Fruit fly (Drosophila melanogaster) whole organism, prepupa: ENCODE measurements around the gene CG31551.

Source experiments
- Blimp-1 ChIP-seq: fragments of 200-800 bp; sonication (Bioruptor generic); optimal IDR thresholded peaks from 3 replicates; lab custom pipeline; 2017; ENCODE audit warnings: missing biosample characterization, missing genetic modification characterization, mild to moderate bottlenecking, moderate library complexity, missing genetic modification reagents
- CG10631 ChIP-seq: fragments of 200-800 bp; sonication (Bioruptor generic); optimal IDR thresholded peaks from 2 replicates; lab custom pipeline; 2016; ENCODE audit warnings: missing biosample characterization, missing genetic modification characterization
- CG10669 ChIP-seq: fragments of 200-800 bp; sonication (Bioruptor generic); optimal IDR thresholded peaks from 3 replicates; lab custom pipeline; 2018; ENCODE audit warnings: missing biosample characterization, mild to moderate bottlenecking, missing genetic modification characterization, moderate library complexity
- CG11762 ChIP-seq: fragments of 200-800 bp; sonication (Bioruptor generic); optimal IDR thresholded peaks from 3 replicates; lab custom pipeline; 2016; ENCODE audit warnings: missing biosample characterization, missing genetic modification characterization; ENCODE audit not compliant: insufficient read depth
- CG11902 ChIP-seq: fragments of 200-800 bp; sonication (Bioruptor generic); optimal IDR thresholded peaks from 3 replicates; lab custom pipeline; 2016; ENCODE audit warnings: missing biosample characterization, missing genetic modification characterization
- CG1621 ChIP-seq: fragments of 200-800 bp; sonication (Bioruptor generic); optimal IDR thresholded peaks from 3 replicates; lab custom pipeline; 2018; ENCODE audit warnings: missing biosample characterization, mild to moderate bottlenecking, missing genetic modification characterization
- CG16779 ChIP-seq: fragments of 200-800 bp; sonication (Bioruptor generic); optimal IDR thresholded peaks from 3 replicates; lab custom pipeline; 2017; ENCODE audit warnings: missing biosample characterization, mild to moderate bottlenecking, missing genetic modification characterization
- CG3032 ChIP-seq: fragments of 200-800 bp; optimal IDR thresholded peaks from 2 replicates; lab custom pipeline; 2019; ENCODE audit warnings: missing biosample characterization, mild to moderate bottlenecking, missing genetic modification characterization, moderate library complexity
- CG31627 ChIP-seq: fragments of 200-800 bp; sonication (Bioruptor generic); optimal IDR thresholded peaks from 3 replicates; lab custom pipeline; 2016; ENCODE audit warnings: missing biosample characterization, missing genetic modification characterization
- CG32006 ChIP-seq: fragments of 200-800 bp; sonication (Bioruptor generic); optimal IDR thresholded peaks from 3 replicates; lab custom pipeline; 2017; ENCODE audit warnings: missing biosample characterization, mild to moderate bottlenecking, missing genetic modification characterization
- CG34406 ChIP-seq: fragments of 200-800 bp; sonication (Bioruptor generic); optimal IDR thresholded peaks from 3 replicates; lab custom pipeline; 2016; ENCODE audit warnings: missing biosample characterization, missing genetic modification characterization
- CG3919 ChIP-seq: fragments of 200-800 bp; sonication (Bioruptor generic); optimal IDR thresholded peaks from 3 replicates; lab custom pipeline; 2016; ENCODE audit warnings: missing biosample characterization, missing genetic modification characterization
- CG6163 ChIP-seq: fragments of 200-800 bp; sonication (Bioruptor generic); IDR thresholded peaks from 3 replicates; pipeline ENCODE4 v1.3.6; 2022; ENCODE audit warnings: missing biosample characterization, missing genetic modification characterization
- CG6792 ChIP-seq: fragments of 200-800 bp; sonication (Bioruptor generic); optimal IDR thresholded peaks from 3 replicates; lab custom pipeline; 2016; ENCODE audit warnings: missing biosample characterization, missing genetic modification characterization
- CG6808 ChIP-seq: fragments of 200-800 bp; sonication (Bioruptor generic); optimal IDR thresholded peaks from 3 replicates; lab custom pipeline; 2017; ENCODE audit warnings: missing biosample characterization, missing genetic modification characterization, mild to moderate bottlenecking, moderate library complexity, missing genetic modification reagents
- CG6854 ChIP-seq: fragments of 200-800 bp; sonication (Bioruptor generic); optimal IDR thresholded peaks from 2 replicates; lab custom pipeline; 2017; ENCODE audit warnings: missing biosample characterization, mild to moderate bottlenecking, missing genetic modification characterization
- CG7368 ChIP-seq: fragments of 200-800 bp; sonication (Bioruptor generic); optimal IDR thresholded peaks from 3 replicates; lab custom pipeline; 2016; ENCODE audit warnings: missing biosample characterization, missing genetic modification characterization
- CG8119 ChIP-seq: fragments of 200-800 bp; sonication (Bioruptor generic); IDR thresholded peaks from 3 replicates; pipeline ENCODE4 v1.3.6; 2022; ENCODE audit warnings: missing biosample characterization, missing genetic modification characterization
- CG8319 ChIP-seq: fragments of 200-800 bp; sonication (Bioruptor generic); optimal IDR thresholded peaks from 3 replicates; lab custom pipeline; 2016; ENCODE audit warnings: missing biosample characterization, missing genetic modification characterization
- CG8632 ChIP-seq: fragments of 200-800 bp; sonication (Bioruptor generic); optimal IDR thresholded peaks from 3 replicates; lab custom pipeline; 2016; ENCODE audit warnings: missing biosample characterization, missing genetic modification characterization
- Eip75B ChIP-seq: fragments of 200-800 bp; sonication (Bioruptor generic); optimal IDR thresholded peaks from 3 replicates; lab custom pipeline; 2016; ENCODE audit warnings: missing biosample characterization, missing genetic modification characterization
- Eip78C ChIP-seq: fragments of 200-800 bp; sonication (Bioruptor generic); peaks from one replicate; lab custom pipeline; 2016; ENCODE audit warnings: missing biosample characterization, missing genetic modification characterization
- Eip93F ChIP-seq: fragments of 200-800 bp; sonication (Bioruptor generic); optimal IDR thresholded peaks from 2 replicates; lab custom pipeline; 2016; ENCODE audit warnings: missing biosample characterization, mild to moderate bottlenecking, missing genetic modification characterization
- Ets96B ChIP-seq: fragments of 200-800 bp; optimal IDR thresholded peaks from 2 replicates; lab custom pipeline; 2019; ENCODE audit warnings: missing biosample characterization, mild to moderate bottlenecking, missing genetic modification characterization, moderate library complexity
- Gug ChIP-seq: fragments of 200-800 bp; sonication (Bioruptor generic); IDR thresholded peaks from 2 replicates; pipeline ENCODE4 v1.3.6; 2022; ENCODE audit warnings: missing biosample characterization, missing genetic modification characterization
- Hr39 ChIP-seq: fragments of 200-800 bp; sonication (Bioruptor generic); optimal IDR thresholded peaks from 2 replicates; lab custom pipeline; 2016; ENCODE audit warnings: missing biosample characterization, missing genetic modification characterization
- Hr4 ChIP-seq: fragments of 200-800 bp; sonication (Bioruptor generic); optimal IDR thresholded peaks from 3 replicates; lab custom pipeline; 2016; ENCODE audit warnings: missing biosample characterization, missing genetic modification characterization
- Lpt ChIP-seq: fragments of 200-800 bp; sonication (Bioruptor generic); optimal IDR thresholded peaks from 3 replicates; lab custom pipeline; 2016; ENCODE audit warnings: missing biosample characterization, missing genetic modification characterization
- OdsH ChIP-seq: fragments of 200-800 bp; sonication (Bioruptor generic); optimal IDR thresholded peaks from 3 replicates; lab custom pipeline; 2016; ENCODE audit warnings: missing biosample characterization, missing genetic modification characterization
- Smox ChIP-seq: fragments of 200-800 bp; sonication (Bioruptor generic); optimal IDR thresholded peaks from 3 replicates; lab custom pipeline; 2016; ENCODE audit warnings: missing biosample characterization, missing genetic modification characterization
- Sox102F ChIP-seq: fragments of 200-800 bp; sonication (Bioruptor generic); optimal IDR thresholded peaks from 2 replicates; lab custom pipeline; 2016; ENCODE audit warnings: missing biosample characterization, mild to moderate bottlenecking, missing genetic modification characterization
- Sox14 ChIP-seq: fragments of 200-800 bp; sonication (Bioruptor generic); optimal IDR thresholded peaks from 3 replicates; lab custom pipeline; 2016; ENCODE audit warnings: missing biosample characterization, missing genetic modification characterization
- Sox15 ChIP-seq: fragments of 200-800 bp; sonication (Bioruptor generic); optimal IDR thresholded peaks from 3 replicates; lab custom pipeline; 2016; ENCODE audit warnings: missing biosample characterization, missing genetic modification characterization
- achi ChIP-seq: fragments of 200-800 bp; sonication (Bioruptor generic); optimal IDR thresholded peaks from 3 replicates; lab custom pipeline; 2016; ENCODE audit warnings: missing biosample characterization, missing genetic modification characterization
- acj6 ChIP-seq: fragments of 200-800 bp; sonication (Bioruptor generic); optimal IDR thresholded peaks from 3 replicates; lab custom pipeline; 2016; ENCODE audit warnings: missing biosample characterization, missing genetic modification characterization
- cyc ChIP-seq: fragments of 200-800 bp; sonication (Bioruptor generic); optimal IDR thresholded peaks from 3 replicates; lab custom pipeline; 2016; ENCODE audit warnings: missing biosample characterization, missing genetic modification characterization
- dac ChIP-seq: fragments of 200-800 bp; sonication (Bioruptor generic); optimal IDR thresholded peaks from 2 replicates; lab custom pipeline; 2017; ENCODE audit warnings: missing biosample characterization, mild to moderate bottlenecking, missing genetic modification characterization
- eg ChIP-seq: fragments of 200-800 bp; sonication (Bioruptor generic); IDR thresholded peaks from 3 replicates; pipeline ENCODE4 v1.3.6; 2022; ENCODE audit warnings: missing biosample characterization, missing genetic modification characterization
- esn ChIP-seq: fragments of 200-800 bp; sonication (Bioruptor generic); optimal IDR thresholded peaks from 2 replicates; lab custom pipeline; 2016; ENCODE audit warnings: missing biosample characterization, mild to moderate bottlenecking, missing genetic modification characterization, moderate library complexity
- fd59A ChIP-seq: fragments of 200-800 bp; sonication (Bioruptor generic); optimal IDR thresholded peaks from 2 replicates; lab custom pipeline; 2017; ENCODE audit warnings: missing biosample characterization, mild to moderate bottlenecking, missing genetic modification characterization, missing genetic modification reagents
- fd85E ChIP-seq: fragments of 200-800 bp; sonication (Bioruptor generic); optimal IDR thresholded peaks from 3 replicates; lab custom pipeline; 2016; ENCODE audit warnings: missing biosample characterization, missing genetic modification characterization
- fkh ChIP-seq: fragments of 200-800 bp; sonication (Bioruptor generic); optimal IDR thresholded peaks from 3 replicates; lab custom pipeline; 2017; ENCODE audit warnings: missing biosample characterization, mild to moderate bottlenecking, missing genetic modification characterization, moderate library complexity
- lz ChIP-seq: fragments of 200-800 bp; sonication (Bioruptor generic); optimal IDR thresholded peaks from 3 replicates; lab custom pipeline; 2016; ENCODE audit warnings: missing biosample characterization, missing genetic modification characterization
- pdm3 ChIP-seq: fragments of 200-800 bp; sonication (Bioruptor generic); optimal IDR thresholded peaks from 3 replicates; lab custom pipeline; 2016; ENCODE audit warnings: missing biosample characterization, missing genetic modification characterization
- salr ChIP-seq, 2 experiments: fragments of 200-800 bp; sonication (Bioruptor generic); optimal IDR thresholded peaks; 3 replicates each; lab custom pipeline; 2016 to 2018; ENCODE audit warnings: missing biosample characterization in 2 of 2, missing genetic modification characterization in 2 of 2, mild to moderate bottlenecking in 1 of 2
- spab ChIP-seq: fragments of 200-800 bp; sonication (Bioruptor generic); optimal IDR thresholded peaks from 2 replicates; lab custom pipeline; 2017; ENCODE audit warnings: missing biosample characterization, mild to moderate bottlenecking, missing genetic modification characterization, missing genetic modification reagents
- svp ChIP-seq: fragments of 200-800 bp; sonication (Bioruptor generic); peaks from one replicate; lab custom pipeline; 2016; ENCODE audit warnings: missing biosample characterization, missing genetic modification characterization

CG31551 gene

DNA sequence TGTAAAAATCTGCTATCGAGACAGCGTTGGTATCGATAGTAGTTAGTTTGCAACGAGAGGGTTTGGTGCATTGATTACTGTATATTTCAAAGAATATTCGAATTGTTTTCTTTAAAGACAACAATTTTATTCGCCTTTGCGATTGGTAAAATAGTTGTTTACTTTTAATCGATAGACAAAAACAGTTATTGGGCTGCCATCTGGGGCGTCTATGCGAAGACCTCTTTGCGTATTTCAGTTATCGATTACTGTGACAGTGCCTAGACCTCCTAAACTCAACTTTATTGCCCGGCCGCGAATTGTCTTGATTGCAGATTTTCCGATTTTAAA lies 14.6 kb upstream of the CG31551 start, which contains the start of gene Atu (continued):
- TF ChIP-seq CG11762 (GFP tag; lab: Kevin White, UChicago) (no peak), CG11902 (GFP tag; lab: Kevin White, UChicago) (no peak), Sox15 (GFP tag; lab: Kevin White, UChicago) (no peak), CG8319 (GFP tag; lab: Kevin White, UChicago) (no peak), eg (GFP tag; lab: Robert Waterston, UW) (no peak), CG31627 (GFP tag; lab: Kevin White, UChicago) (peak; percentile 32), Lpt (GFP tag; lab: Kevin White, UChicago) (no peak)

DNA sequence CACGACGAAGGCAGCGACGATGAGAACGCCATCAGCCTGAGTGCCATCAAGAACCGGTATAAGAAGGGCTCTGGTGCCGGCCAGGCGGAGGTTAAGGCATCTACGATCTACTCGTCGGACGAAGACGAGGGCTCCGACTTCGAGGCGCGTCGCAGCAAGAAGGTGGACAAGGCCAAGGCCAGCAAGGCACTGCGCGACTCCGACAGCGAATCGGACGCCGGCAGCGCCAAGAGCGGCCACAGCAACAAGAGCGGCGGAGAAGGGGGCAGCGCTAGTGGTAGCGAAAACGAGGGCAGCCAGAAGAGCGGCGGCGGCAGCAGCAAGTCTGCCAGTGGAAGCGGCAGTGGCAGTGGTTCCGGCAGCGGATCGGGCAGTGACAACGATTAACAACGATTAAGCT lies 12.2 kb upstream of the CG31551 start:
- TF ChIP-seq Eip78C (no peak), CG10631 (no peak), OdsH (GFP tag; lab: Kevin White, UChicago) (no peak), esn (GFP tag; lab: Kevin White, UChicago) (no peak), CG16779 (tag; lab: Kevin White, UChicago) (no peak), Sox15 (GFP tag; lab: Kevin White, UChicago) (no peak), lz (no peak), Sox102F (no peak), CG8319 (GFP tag; lab: Kevin White, UChicago) (no peak), CG32006 (GFP tag; lab: Kevin White, UChicago) (no peak), svp (GFP tag; lab: Kevin White, UChicago) (no peak), CG6808 (GFP tag; lab: Kevin White, UChicago) (no peak)

- peak; percentile 23 for TF ChIP-seq CG8632
- TF ChIP-seq CG8119 (GFP tag; lab: Robert Waterston, UW), result peak; percentile 59; the same call in 2 of the 3 replicates
- no peak for TF ChIP-seq fd59A (GFP tag; lab: Kevin White, UChicago)
- peak; percentile 18 for TF ChIP-seq achi (GFP tag; lab: Kevin White, UChicago)
- no peak for TF ChIP-seq CG6854 (GFP tag; lab: Kevin White, UChicago)
- TF ChIP-seq spab (GFP tag; lab: Kevin White, UChicago), result no peak
- peak; percentile 17 for TF ChIP-seq CG3032 (tag; lab: Kevin White, UChicago)
- TF ChIP-seq acj6 (GFP tag; lab: Kevin White, UChicago), result peak; percentile 45
- peak; percentile 68 for TF ChIP-seq CG32006 (GFP tag; lab: Kevin White, UChicago)
- TF ChIP-seq CG7368 (GFP tag; lab: Kevin White, UChicago), result no peak
- TF ChIP-seq salr (GFP tag; optimal IDR thresholded peaks at IDR 0.05; lab: Kevin White, UChicago), result no peak
- TF ChIP-seq CG31627 (GFP tag; lab: Kevin White, UChicago), result peak; percentile 47
- peak; percentile 51 for TF ChIP-seq pdm3
- TF ChIP-seq CG3919 (GFP tag; lab: Kevin White, UChicago), result peak; percentile 57
- peak; percentile 25 for TF ChIP-seq CG10669 (GFP tag; lab: Kevin White, UChicago)
- TF ChIP-seq CG1621 (tag; lab: Kevin White, UChicago), result peak; percentile 19
- no peak for TF ChIP-seq CG11762 (GFP tag; lab: Kevin White, UChicago)
- peak; percentile 8 for TF ChIP-seq Smox (GFP tag; lab: Kevin White, UChicago)
- peak; percentile 72 for TF ChIP-seq CG6163 (GFP tag; lab: Robert Waterston, UW)
- no peak for TF ChIP-seq Gug (GFP tag; lab: Robert Waterston, UW)
- no peak for TF ChIP-seq fd85E
- TF ChIP-seq Hr4 (GFP tag; lab: Kevin White, UChicago), result peak; percentile 64
- TF ChIP-seq CG6792 (GFP tag; lab: Kevin White, UChicago), result peak; percentile 24
- peak; percentile 52 for TF ChIP-seq Eip75B (GFP tag; lab: Kevin White, UChicago)
- no peak for TF ChIP-seq Blimp-1 (GFP tag; lab: Kevin White, UChicago)
- TF ChIP-seq Lpt (GFP tag; lab: Kevin White, UChicago), result peak; percentile 34
- TF ChIP-seq CG16779 (tag; lab: Kevin White, UChicago), result no peak
- TF ChIP-seq Eip93F (GFP tag; lab: Kevin White, UChicago), result no peak
- peak; percentile 32 for TF ChIP-seq Ets96B (tag; lab: Kevin White, UChicago)
- peak; percentile 22 for TF ChIP-seq dac (GFP tag; lab: Kevin White, UChicago)
- peak; percentile 47 for TF ChIP-seq esn (GFP tag; lab: Kevin White, UChicago)
- peak; percentile 45 for TF ChIP-seq cyc (GFP tag; lab: Kevin White, UChicago)
- TF ChIP-seq Hr39 (GFP tag; lab: Kevin White, UChicago), result peak; percentile 51
- no peak for TF ChIP-seq CG10631
- TF ChIP-seq Sox14 (GFP tag; lab: Kevin White, UChicago), result peak; percentile 74
- no peak for TF ChIP-seq fkh
- TF ChIP-seq CG34406 (GFP tag; lab: Kevin White, UChicago), result peak; percentile 18
Observed at dm6 chr3R:5617923-5618623, 9.6 kb upstream of the CG31551 start.
